Fruit fly (Drosophila melanogaster) Kc167 (cell line): ENCODE measurements around the gene Vps16A.

Experiments
- Myc ChIP-seq: fragments of >200 bp; optimal IDR thresholded peaks from 2 replicates; lab custom pipeline; 2017; ENCODE audit warnings: missing external identifiers
- Sin3A ChIP-seq: fragments of >200 bp; optimal IDR thresholded peaks from 2 replicates; lab custom pipeline; 2018; ENCODE audit warnings: missing external identifiers
- h ChIP-seq: fragments of >200 bp; optimal IDR thresholded peaks from 3 replicates; lab custom pipeline; 2018; ENCODE audit warnings: missing external identifiers

DNA sequence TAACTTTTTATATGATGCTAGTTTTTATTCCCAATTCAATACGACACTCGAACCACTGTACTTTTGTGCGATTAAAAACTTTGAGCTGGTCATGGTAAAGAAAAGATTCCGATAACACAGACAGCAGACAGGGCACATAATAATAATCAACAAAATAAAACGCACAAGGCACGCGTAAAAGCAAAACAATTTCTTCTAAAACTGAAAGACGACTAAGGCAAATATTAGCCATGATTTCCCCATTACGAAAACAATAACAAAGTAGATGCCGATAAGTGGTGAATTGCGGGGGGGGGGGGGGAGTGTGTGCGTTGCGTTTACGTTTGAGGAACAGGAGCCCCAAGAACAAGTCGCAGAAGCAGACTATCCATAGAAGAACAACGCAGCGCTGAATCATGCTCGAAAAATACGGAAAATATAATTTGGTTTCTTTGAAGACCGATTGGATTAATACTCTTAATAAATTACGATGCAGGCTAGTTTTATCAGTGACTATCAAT is 32.0 kb upstream of the Vps16A start:
- TF ChIP-seq Myc (no peak), Sin3A (lab: Kevin White, UChicago) (no peak), h (lab: Kevin White, UChicago) (no peak)
